Fruit fly (Drosophila melanogaster) whole organism, wandering third instar larva: ENCODE measurements around the gene vret.

Experiments used
- CrebA ChIP-seq: fragments of 200-800 bp; sonication (Bioruptor generic); optimal IDR thresholded peaks from 2 replicates; lab custom pipeline; 2016; ENCODE audit warnings: missing biosample characterization, mild to moderate bottlenecking, missing genetic modification characterization, borderline replicate concordance
- Dfd ChIP-seq: fragments of >200 bp; optimal IDR thresholded peaks from 2 replicates; lab custom pipeline; 2017; ENCODE audit warnings: missing biosample characterization, missing genetic modification characterization
- GATAd ChIP-seq: sonication (Bioruptor generic); optimal IDR thresholded peaks from 2 replicates; lab custom pipeline; 2016; ENCODE audit warnings: missing biosample characterization, missing genetic modification characterization
- Hr78 ChIP-seq: fragments of >200 bp; optimal IDR thresholded peaks from 2 replicates; lab custom pipeline; 2017; ENCODE audit warnings: missing biosample characterization, missing genetic modification characterization
- Hr83 ChIP-seq: fragments of 200-300 bp; sonication (Bioruptor generic); optimal IDR thresholded peaks from 2 replicates; lab custom pipeline; 2016; ENCODE audit warnings: missing biosample characterization, mild to moderate bottlenecking, missing genetic modification characterization, moderate library complexity; ENCODE audit not compliant: poor library complexity, severe bottlenecking
- Mio ChIP-seq: sonication (Bioruptor generic); optimal IDR thresholded peaks from 2 replicates; lab custom pipeline; 2016; ENCODE audit warnings: missing biosample characterization, missing genetic modification characterization
- Vsx2 ChIP-seq: fragments of 200-300, 225-300 bp; sonication (Bioruptor generic); optimal IDR thresholded peaks from 2 replicates; lab custom pipeline; 2018; ENCODE audit warnings: missing biosample characterization, missing genetic modification characterization; ENCODE audit not compliant: partially characterized antibody
- dsf ChIP-seq: sonication (Bioruptor generic); optimal IDR thresholded peaks from 2 replicates; lab custom pipeline; 2016; ENCODE audit warnings: missing biosample characterization, missing genetic modification characterization, borderline replicate concordance
- lola ChIP-seq: fragments of >200 bp; optimal IDR thresholded peaks from 2 replicates; lab custom pipeline; 2017; ENCODE audit warnings: missing biosample characterization, missing genetic modification characterization
- pan ChIP-seq: fragments of >200 bp; optimal IDR thresholded peaks from 2 replicates; lab custom pipeline; 2017
- sv ChIP-seq: fragments of 200-800 bp; sonication (Bioruptor generic); optimal IDR thresholded peaks from 3 replicates; lab custom pipeline; 2016; ENCODE audit warnings: missing biosample characterization, missing genetic modification characterization
- usp ChIP-seq: fragments of >200 bp; optimal IDR thresholded peaks from 2 replicates; lab custom pipeline; 2017; ENCODE audit warnings: missing biosample characterization, missing genetic modification characterization

dm6 chr3R:22717863-22718262 is 27.5 kb downstream of the vret start:
- TF ChIP-seq pan (lab: Kevin White, UChicago) = no peak
- no peak for TF ChIP-seq Vsx2
- no peak for TF ChIP-seq dsf (GFP tag; lab: Kevin White, UChicago)
- no peak for TF ChIP-seq usp (GFP tag; lab: Kevin White, UChicago)
- no peak for TF ChIP-seq Hr78 (GFP tag; lab: Kevin White, UChicago)
- TF ChIP-seq sv (GFP tag; lab: Kevin White, UChicago) = no peak
- TF ChIP-seq Hr83 (GFP tag; lab: Kevin White, UChicago) = no peak
- TF ChIP-seq Dfd (GFP tag; lab: Kevin White, UChicago) = no peak
- no peak for TF ChIP-seq Mio (GFP tag; lab: Kevin White, UChicago)
- no peak for TF ChIP-seq GATAd (GFP tag; lab: Kevin White, UChicago)
- no peak for TF ChIP-seq lola (GFP tag; lab: Kevin White, UChicago)
- TF ChIP-seq CrebA = no peak
